Fruit fly (Drosophila melanogaster): ENCODE results near the gene CG5849.
"Not testable (repeated sequence)": the region's sequence is repeated elsewhere in the genome, so short reads cannot be mapped to it uniquely, and the experiment has no call there.

dm6 chr3R:21736196-21736595 is 3.7 kb upstream of the CG5849 start, which contains the start of gene Sfp93F:
- not testable (repeated sequence) for TF ChIP-seq CG8478, CTCF (optimal IDR thresholded peaks at IDR 0.05)
